Fruit fly (Drosophila melanogaster): ENCODE data around the gene CG42729.

The CG42729 gene

DNA sequence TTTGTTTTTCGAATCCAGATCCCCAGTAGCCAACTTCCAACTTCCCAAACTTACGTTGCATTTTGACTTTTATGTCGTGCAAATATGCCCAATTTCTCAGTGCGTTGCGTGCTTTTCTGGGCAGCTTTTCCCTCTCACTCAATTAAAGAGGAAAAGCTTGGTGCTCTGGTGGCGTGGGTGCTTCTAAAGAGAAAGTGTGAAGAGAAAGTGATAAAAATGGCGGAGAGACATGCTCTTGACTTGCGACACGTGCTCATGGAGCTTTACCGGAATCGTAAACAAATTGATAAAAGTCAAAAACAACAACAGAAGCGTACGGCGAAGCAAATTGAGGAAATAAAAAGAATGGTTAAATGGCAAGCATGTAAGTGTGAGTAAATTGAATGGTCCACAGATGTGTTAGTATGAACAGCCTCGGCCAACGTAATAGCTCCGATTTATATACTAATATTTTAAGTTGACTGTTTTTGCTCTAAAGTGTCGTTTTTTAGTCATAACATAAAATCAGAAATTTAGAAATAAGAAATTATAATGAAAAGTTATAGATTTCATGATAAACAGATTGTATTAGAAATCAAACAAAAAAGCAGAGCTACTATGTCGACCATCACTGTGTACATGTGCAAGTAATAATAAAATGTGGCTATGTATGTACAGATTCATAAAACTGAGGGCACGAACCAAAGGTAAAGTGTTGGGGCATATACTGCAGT lies 33.3 kb downstream of the CG42729 start (continued):
- TF ChIP-seq pb (GFP tag; optimal IDR thresholded peaks at IDR 0.05), result no peak
- TF ChIP-seq CG18476 (GFP tag; optimal IDR thresholded peaks at IDR 0.05), result peak; percentile 8
- 0 out of 2 replicates have a peak, but pooled peaks have one; percentile 9 for TF ChIP-seq CG6689 (GFP tag; IDR thresholded peaks at IDR 0.05)
- peak; percentile 7 for TF ChIP-seq sug (tag; optimal IDR thresholded peaks at IDR 0.05)
- TF ChIP-seq CG17802 (tag; optimal IDR thresholded peaks at IDR 0.05), result no peak
- peak; percentile 65 for TF ChIP-seq Sox100B (GFP tag; optimal IDR thresholded peaks at IDR 0.05)
- TF ChIP-seq CG6813 (GFP tag; optimal IDR thresholded peaks at IDR 0.05), result peak; percentile 35
- TF ChIP-seq prd (optimal IDR thresholded peaks at IDR 0.05), result no peak
- 0 out of 3 replicates have a peak, but pooled peaks have one; percentile 26 for TF ChIP-seq prd (GFP tag; IDR thresholded peaks at IDR 0.05)
- no peak for TF ChIP-seq Kr (GFP tag; optimal IDR thresholded peaks at IDR 0.05)
- no peak for TF ChIP-seq CG4360 (GFP tag; IDR thresholded peaks at IDR 0.05)
- peak; percentile 52; the same call in 1 of the 2 replicates for TF ChIP-seq Ptx1 (GFP tag; IDR thresholded peaks at IDR 0.05)
- TF ChIP-seq chm (GFP tag; IDR thresholded peaks at IDR 0.05), result 0 out of 2 replicates have a peak, but pooled peaks have one; percentile 37
- TF ChIP-seq CG12071 (GFP tag; optimal IDR thresholded peaks at IDR 0.05), result no peak
- TF ChIP-seq Optix (GFP tag; IDR thresholded peaks at IDR 0.05), result no peak
- TF ChIP-seq CrebB (tag; optimal IDR thresholded peaks at IDR 0.05), result no peak
- TF ChIP-seq disco-r (GFP tag; optimal IDR thresholded peaks at IDR 0.05), result no peak
- no peak for TF ChIP-seq CG42726 (GFP tag; IDR thresholded peaks at IDR 0.05; ENCODE audit: partially characterized antibody)
- TF ChIP-seq CG14050 (GFP tag; IDR thresholded peaks at IDR 0.05), result no peak
- peak; percentile 23 for TF ChIP-seq CG12659 (GFP tag; optimal IDR thresholded peaks at IDR 0.05)
- no peak for TF ChIP-seq CG6175 (GFP tag; IDR thresholded peaks at IDR 0.05)
- peak; percentile 77 for TF ChIP-seq CG18764 (GFP tag; optimal IDR thresholded peaks at IDR 0.05)
- no peak for TF ChIP-seq D (optimal IDR thresholded peaks at IDR 0.05)
- TF ChIP-seq D (GFP tag; optimal IDR thresholded peaks at IDR 0.05), result peak; percentile 33
- TF ChIP-seq Nf-YB (GFP tag; optimal IDR thresholded peaks at IDR 0.05), result no peak
- TF ChIP-seq ro (GFP tag; IDR thresholded peaks at IDR 0.05), result no peak
- TF ChIP-seq CG3995 (GFP tag; optimal IDR thresholded peaks at IDR 0.05), result no peak
- peak; percentile 41; the same call in 1 of the 2 replicates for TF ChIP-seq lmd (GFP tag; IDR thresholded peaks at IDR 0.05)
- 0 out of 2 replicates have a peak, but pooled peaks have one; percentile 36 for TF ChIP-seq Ada2b (GFP tag; IDR thresholded peaks at IDR 0.05)
- peak; percentile 37; the same call in 1 of the 2 replicates for TF ChIP-seq CG9932 (GFP tag; IDR thresholded peaks at IDR 0.05)
- TF ChIP-seq ap (GFP tag; IDR thresholded peaks at IDR 0.05), result 0 out of 2 replicates have a peak, but pooled peaks have one; percentile 37
- no peak for TF ChIP-seq ab (GFP tag; optimal IDR thresholded peaks at IDR 0.05)
- peak; percentile 8 for TF ChIP-seq CG6254 (GFP tag; optimal IDR thresholded peaks at IDR 0.05)
- no peak for TF ChIP-seq HLH4C (GFP tag; IDR thresholded peaks at IDR 0.05; ENCODE audit: partially characterized antibody)
- peak; percentile 36 for TF ChIP-seq phol (tag; optimal IDR thresholded peaks at IDR 0.05)
- no peak for TF ChIP-seq kni (GFP tag; optimal IDR thresholded peaks at IDR 0.05)
- no peak for TF ChIP-seq CG15514 (GFP tag; optimal IDR thresholded peaks at IDR 0.05)
- peak; percentile 16 for TF ChIP-seq CG12104 (GFP tag; optimal IDR thresholded peaks at IDR 0.05)
- TF ChIP-seq CG34376 (GFP tag; optimal IDR thresholded peaks at IDR 0.05), result no peak
- TF ChIP-seq dysf (GFP tag; IDR thresholded peaks at IDR 0.05), result no peak
- TF ChIP-seq CG11695 (GFP tag; IDR thresholded peaks at IDR 0.05), result no peak
- TF ChIP-seq trh (GFP tag; optimal IDR thresholded peaks at IDR 0.05), result no peak
- TF ChIP-seq C15 (GFP tag; IDR thresholded peaks at IDR 0.05), result no peak
- TF ChIP-seq ken (GFP tag; IDR thresholded peaks at IDR 0.05), result no peak
- TF ChIP-seq NfI (GFP tag; optimal IDR thresholded peaks at IDR 0.05), result no peak
- no peak; the same call in 2 of the 3 replicates for TF ChIP-seq ci (GFP tag; IDR thresholded peaks at IDR 0.05)
- peak; percentile 37 for TF ChIP-seq Blimp-1 (GFP tag; optimal IDR thresholded peaks at IDR 0.05)
- no peak for TF ChIP-seq Spps (tag; optimal IDR thresholded peaks at IDR 0.05)
- no peak for TF ChIP-seq fd3F (GFP tag; optimal IDR thresholded peaks at IDR 0.05)
- peak; percentile 15 for TF ChIP-seq nmo (GFP tag; optimal IDR thresholded peaks at IDR 0.05)

All from whole organism, embryonic.